Worm (Caenorhabditis elegans) whole organism, young adult: ENCODE measurements around the gene col-124.
A peak's percentile ranks its signal among the peaks of the same experiment; 100 is the strongest.

Experiments used
- B0261.1 ChIP-seq: sonication (generic microtip); optimal IDR thresholded peaks from 2 replicates; lab custom pipeline; 2016; ENCODE audit warnings: mild to moderate bottlenecking, missing genetic modification characterization, moderate library complexity, missing compliant biosample characterization
- B0336.3 ChIP-seq: fragments of 200-800 bp; sonication (Bioruptor generic); IDR thresholded peaks from 2 replicates; pipeline ENCODE4 v1.3.6; 2022; ENCODE audit warnings: missing genetic modification characterization, missing compliant biosample characterization
- F10E7.11 ChIP-seq: sonication (generic microtip); optimal IDR thresholded peaks from 2 replicates; lab custom pipeline; 2017; ENCODE audit warnings: mild to moderate bottlenecking, missing genetic modification characterization, moderate library complexity, missing compliant biosample characterization
- F39B2.1 ChIP-seq: fragments of 200-800 bp; sonication (Bioruptor generic); IDR thresholded peaks from 2 replicates; pipeline ENCODE4 v1.3.6; 2022; ENCODE audit warnings: missing genetic modification reagents, missing genetic modification characterization, missing compliant biosample characterization
- K11D2.4 ChIP-seq: fragments of 200-800 bp; sonication (Bioruptor generic); IDR thresholded peaks from 2 replicates; pipeline ENCODE4 v1.3.6; 2022; ENCODE audit warnings: missing genetic modification reagents, missing genetic modification characterization, missing compliant biosample characterization
- K12H6.12 ChIP-seq: fragments of 200-800 bp; sonication (Bioruptor generic); optimal IDR thresholded peaks from 2 replicates; lab custom pipeline; 2018; ENCODE audit warnings: mild to moderate bottlenecking, missing genetic modification characterization, missing compliant biosample characterization
- T26A5.8 ChIP-seq: sonication (generic microtip); optimal IDR thresholded peaks from 2 replicates; lab custom pipeline; 2016; ENCODE audit warnings: missing genetic modification characterization, missing compliant biosample characterization
- Y53F4B.3 ChIP-seq: fragments of 200-800 bp; sonication (Bioruptor generic); IDR thresholded peaks from 2 replicates; pipeline ENCODE4 v1.3.6; 2022; ENCODE audit warnings: missing genetic modification reagents, missing genetic modification characterization, missing compliant biosample characterization
- Y95B8A.8 ChIP-seq: fragments of 200-800 bp; sonication (Bioruptor generic); IDR thresholded peaks from 2 replicates; pipeline ENCODE4 v1.3.6; 2022; ENCODE audit warnings: missing genetic modification reagents, missing genetic modification characterization, missing compliant biosample characterization
- akir-1 ChIP-seq: fragments of 200-800 bp; sonication (Bioruptor generic); optimal IDR thresholded peaks from 2 replicates; lab custom pipeline; 2018; ENCODE audit warnings: mild to moderate bottlenecking, missing genetic modification characterization, moderate library complexity, missing compliant biosample characterization
- aptf-3 ChIP-seq: fragments of 200-800 bp; sonication (Bioruptor generic); IDR thresholded peaks from 2 replicates; pipeline ENCODE4 v1.3.6; 2022; ENCODE audit warnings: missing genetic modification characterization, missing compliant biosample characterization
- atf-7 ChIP-seq: sonication (generic microtip); optimal IDR thresholded peaks from 2 replicates; lab custom pipeline; 2017; ENCODE audit warnings: mild to moderate bottlenecking, missing genetic modification characterization, missing compliant biosample characterization
- attf-6 ChIP-seq: fragments of 200-800 bp; sonication (Bioruptor generic); IDR thresholded peaks from 2 replicates; pipeline ENCODE4 v1.3.6; 2022; ENCODE audit warnings: missing genetic modification reagents, missing genetic modification characterization, missing compliant biosample characterization
- bed-1 ChIP-seq: fragments of 200-800 bp; sonication (Bioruptor generic); IDR thresholded peaks from 2 replicates; pipeline ENCODE4 v1.3.6; 2022; ENCODE audit warnings: missing genetic modification reagents, missing genetic modification characterization, missing compliant biosample characterization
- ccch-3 ChIP-seq: fragments of 200-800 bp; sonication (Bioruptor generic); optimal IDR thresholded peaks from 2 replicates; lab custom pipeline; 2018; ENCODE audit warnings: mild to moderate bottlenecking, missing genetic modification characterization, missing compliant biosample characterization
- cebp-2 ChIP-seq: fragments of 200-800 bp; sonication (Bioruptor generic); IDR thresholded peaks from 2 replicates; pipeline ENCODE4 v1.3.6; 2022; ENCODE audit warnings: missing genetic modification characterization, missing compliant biosample characterization
- ceh-100 ChIP-seq: fragments of 200-800 bp; sonication (Bioruptor generic); IDR thresholded peaks from 2 replicates; pipeline ENCODE4 v1.3.6; 2022; ENCODE audit warnings: missing genetic modification reagents, missing genetic modification characterization, missing compliant biosample characterization
- ceh-27 ChIP-seq: fragments of 200-800 bp; sonication (Bioruptor generic); optimal IDR thresholded peaks from 2 replicates; lab custom pipeline; 2018; ENCODE audit warnings: mild to moderate bottlenecking, missing genetic modification characterization, moderate library complexity, missing compliant biosample characterization
- ceh-40 ChIP-seq: fragments of 200-800 bp; sonication (Bioruptor generic); IDR thresholded peaks from 2 replicates; pipeline ENCODE4 v1.3.6; 2022; ENCODE audit warnings: missing genetic modification characterization, missing compliant biosample characterization
- ceh-58 ChIP-seq: fragments of 200-800 bp; sonication (Bioruptor generic); IDR thresholded peaks from 2 replicates; pipeline ENCODE4 v1.3.6; 2022; ENCODE audit warnings: missing genetic modification characterization, missing compliant biosample characterization
- ceh-91 ChIP-seq: fragments of 200-800 bp; sonication (Bioruptor generic); IDR thresholded peaks from 2 replicates; pipeline ENCODE4 v1.3.6; 2022; ENCODE audit warnings: missing genetic modification reagents, missing genetic modification characterization, missing compliant biosample characterization
- chd-7 ChIP-seq: sonication (generic microtip); optimal IDR thresholded peaks from 2 replicates; lab custom pipeline; 2016; ENCODE audit warnings: mild to moderate bottlenecking, missing genetic modification characterization, moderate library complexity, missing compliant biosample characterization
- dox-1 ChIP-seq: fragments of 200-800 bp; sonication (Bioruptor generic); IDR thresholded peaks from 2 replicates; pipeline ENCODE4 v1.3.6; 2022; ENCODE audit warnings: missing genetic modification reagents, missing genetic modification characterization, missing compliant biosample characterization
- egrh-3 ChIP-seq: fragments of 200-800 bp; sonication (Bioruptor generic); IDR thresholded peaks from 2 replicates; pipeline ENCODE4 v1.3.6; 2022; ENCODE audit warnings: missing genetic modification reagents, missing genetic modification characterization, missing compliant biosample characterization
- gei-17 ChIP-seq: fragments of 200-800 bp; sonication (Bioruptor generic); optimal IDR thresholded peaks from 2 replicates; lab custom pipeline; 2018; ENCODE audit warnings: mild to moderate bottlenecking, missing genetic modification characterization, missing compliant biosample characterization
- him-1 ChIP-seq: sonication (generic microtip); optimal IDR thresholded peaks from 2 replicates; lab custom pipeline; 2016; ENCODE audit warnings: missing genotype, missing genetic modification reagents, missing genetic modification characterization, missing compliant biosample characterization
- hlh-26 ChIP-seq: fragments of 200-800 bp; sonication (Bioruptor generic); conservative IDR thresholded peaks from 2 replicates; pipeline ENCODE4 v1.3.6; 2022; ENCODE audit warnings: missing genetic modification reagents, missing genetic modification characterization, missing compliant biosample characterization
- let-526 ChIP-seq: fragments of 200-800 bp; sonication (Bioruptor generic); IDR thresholded peaks from 2 replicates; pipeline ENCODE4 v1.3.6; 2022; ENCODE audit warnings: missing genetic modification reagents, missing genetic modification characterization, missing compliant biosample characterization
- lin-26 ChIP-seq: fragments of 200-800 bp; sonication (Bioruptor generic); IDR thresholded peaks from 2 replicates; pipeline ENCODE4 v1.3.6; 2022; ENCODE audit warnings: missing genetic modification reagents, missing genetic modification characterization, missing compliant biosample characterization
- lsy-27 ChIP-seq: sonication (generic microtip); optimal IDR thresholded peaks from 2 replicates; lab custom pipeline; 2017; ENCODE audit warnings: missing genetic modification characterization, mild to moderate bottlenecking, missing compliant biosample characterization, antibody characterized with exemption, missing genotype, borderline replicate concordance; ENCODE audit not compliant: insufficient read depth
- mcd-1 ChIP-seq: fragments of 200-800 bp; sonication (Bioruptor generic); IDR thresholded peaks from 2 replicates; pipeline ENCODE4 v1.3.6; 2022; ENCODE audit warnings: missing genetic modification reagents, missing genetic modification characterization, missing compliant biosample characterization
- mxl-1 ChIP-seq: sonication (generic microtip); optimal IDR thresholded peaks from 2 replicates; lab custom pipeline; 2016; ENCODE audit warnings: missing genetic modification characterization, missing compliant biosample characterization
- nfya-1 ChIP-seq: sonication (generic microtip); optimal IDR thresholded peaks from 2 replicates; lab custom pipeline; 2017; ENCODE audit warnings: antibody characterized with exemption, missing compliant biosample characterization, missing genetic modification characterization, borderline replicate concordance; ENCODE audit not compliant: insufficient read depth
- nfya-2 ChIP-seq: fragments of 200-800 bp; sonication (Bioruptor generic); IDR thresholded peaks from 2 replicates; pipeline ENCODE4 v1.3.6; 2022; ENCODE audit warnings: missing genetic modification reagents, missing genetic modification characterization, missing compliant biosample characterization
- nhr-27 ChIP-seq: fragments of 200-800 bp; sonication (Bioruptor generic); optimal IDR thresholded peaks from 2 replicates; lab custom pipeline; 2018; ENCODE audit warnings: mild to moderate bottlenecking, missing genetic modification characterization, moderate library complexity, missing compliant biosample characterization
- nhr-80 ChIP-seq: sonication (generic microtip); optimal IDR thresholded peaks from 2 replicates; lab custom pipeline; 2016; ENCODE audit warnings: missing genetic modification characterization, missing compliant biosample characterization
- nhr-90 ChIP-seq: sonication (generic microtip); optimal IDR thresholded peaks from 2 replicates; lab custom pipeline; 2016; ENCODE audit warnings: missing genotype, mild to moderate bottlenecking, missing genetic modification characterization, missing compliant biosample characterization
- rec-8 ChIP-seq, 2 experiments: sonication (generic microtip); optimal IDR thresholded peaks; 2 replicates each; lab custom pipeline; 2016; ENCODE audit warnings: mild to moderate bottlenecking in 2 of 2, missing genetic modification characterization in 2 of 2, missing genetic modification reagents in 2 of 2, missing genotype in 2 of 2, missing biosample characterization in 1 of 2, missing compliant biosample characterization in 1 of 2, moderate library complexity in 1 of 2
- repo-1 ChIP-seq: sonication (generic microtip); optimal IDR thresholded peaks from 2 replicates; lab custom pipeline; 2017; ENCODE audit warnings: mild to moderate bottlenecking, missing genetic modification characterization, missing compliant biosample characterization
- sdz-38 ChIP-seq: sonication (generic microtip); optimal IDR thresholded peaks from 2 replicates; lab custom pipeline; 2016; ENCODE audit warnings: missing genotype, missing genetic modification characterization, missing compliant biosample characterization
- sea-2 ChIP-seq: fragments of 200-800 bp; sonication (Bioruptor generic); IDR thresholded peaks from 2 replicates; pipeline ENCODE4 v1.3.6; 2022; ENCODE audit warnings: missing genetic modification characterization, missing compliant biosample characterization
- snpc-3.4 ChIP-seq: sonication (generic microtip); optimal IDR thresholded peaks from 2 replicates; lab custom pipeline; 2017; ENCODE audit warnings: missing genetic modification characterization, mild to moderate bottlenecking, missing compliant biosample characterization, antibody characterized with exemption, moderate library complexity, missing genotype, missing genetic modification reagents
- snpc-4 ChIP-seq, 5 experiments: fragments of 150-350 bp in 1 of 5; sonication (generic microtip) in 4 of 5; optimal IDR thresholded peaks; 2 replicates each; lab custom pipeline; 2014 to 2018; ENCODE audit warnings: missing genetic modification characterization in 5 of 5, missing biosample characterization in 3 of 5, antibody characterized with exemption in 2 of 5, mild to moderate bottlenecking in 2 of 5, missing compliant biosample characterization in 2 of 5, missing genotype in 2 of 5, moderate library complexity in 2 of 5, missing genetic modification reagents in 1 of 5
- tlf-1 ChIP-seq: fragments of 200-800 bp; sonication (Bioruptor generic); optimal IDR thresholded peaks from 2 replicates; lab custom pipeline; 2018; ENCODE audit warnings: mild to moderate bottlenecking, missing genetic modification characterization, missing compliant biosample characterization
- unc-130 ChIP-seq: sonication (generic microtip); optimal IDR thresholded peaks from 2 replicates; lab custom pipeline; 2016; ENCODE audit warnings: missing genetic modification reagents, missing genetic modification characterization, missing compliant biosample characterization
- zim-3 ChIP-seq: sonication (generic microtip); optimal IDR thresholded peaks from 2 replicates; lab custom pipeline; 2017; ENCODE audit warnings: mild to moderate bottlenecking, missing genetic modification characterization, moderate library complexity, missing compliant biosample characterization
- ztf-22 ChIP-seq: fragments of 200-800 bp; sonication (Bioruptor generic); optimal IDR thresholded peaks from 2 replicates; lab custom pipeline; 2018; ENCODE audit warnings: mild to moderate bottlenecking, missing genetic modification characterization, moderate library complexity, missing compliant biosample characterization
- ztf-25 ChIP-seq: fragments of 200-800 bp; sonication (Bioruptor generic); IDR thresholded peaks from 2 replicates; pipeline ENCODE4 v1.3.6; 2022; ENCODE audit warnings: missing genetic modification reagents, missing genetic modification characterization, missing compliant biosample characterization
- ztf-28 ChIP-seq: fragments of 200-800 bp; sonication (Bioruptor generic); IDR thresholded peaks from 2 replicates; pipeline ENCODE4 v1.3.6; 2022; ENCODE audit warnings: missing genetic modification reagents, missing genetic modification characterization, missing compliant biosample characterization

col-124 gene

ce11 chrIV:10252350-10252792, 36.1 kb downstream of the col-124 start (continued):
- TF ChIP-seq snpc-4 (GFP tag; optimal IDR thresholded peaks at IDR 0.05; lab: Kevin White, UChicago) (peak; percentile 63), snpc-4 (tag; optimal IDR thresholded peaks at IDR 0.05; lab: Kevin White, UChicago) (peak in 2 of 4 experiments; percentile 55 to 56), B0261.1 (tag; lab: Kevin White, UChicago) (no peak), tlf-1 (GFP tag; lab: Kevin White, UChicago) (peak; percentile 75), zim-3 (tag; lab: Kevin White, UChicago) (no peak), ceh-27 (GFP tag; lab: Kevin White, UChicago) (peak; percentile 72), attf-6 (GFP tag; lab: Robert Waterston, UW) (no peak), ztf-22 (GFP tag; lab: Kevin White, UChicago) (peak; percentile 61), nhr-27 (no peak), ccch-3 (GFP tag; lab: Kevin White, UChicago) (no peak), gei-17 (GFP tag; lab: Kevin White, UChicago) (peak; percentile 49), him-1 (tag; lab: Kevin White, UChicago) (no peak), rec-8 (tag; optimal IDR thresholded peaks at IDR 0.05; lab: Kevin White, UChicago) (no peak), ceh-40 (GFP tag; lab: Robert Waterston, UW) (no peak), ceh-91 (GFP tag; lab: Robert Waterston, UW) (no peak), lin-26 (GFP tag; lab: Robert Waterston, UW) (no peak; the same call in 1 of the 2 replicates), K11D2.4 (GFP tag; lab: Robert Waterston, UW) (peak; percentile 88), snpc-3.4 (tag; lab: Kevin White, UChicago) (no peak), nhr-80 (tag; lab: Kevin White, UChicago) (peak; percentile 95), F10E7.11 (tag; lab: Kevin White, UChicago) (no peak), repo-1 (tag; lab: Kevin White, UChicago) (no peak), ceh-58 (no peak), K12H6.12 (peak; percentile 93), egrh-3 (GFP tag; lab: Robert Waterston, UW) (peak; percentile 76), aptf-3 (GFP tag; lab: Robert Waterston, UW) (no peak), bed-1 (no peak), ztf-25 (GFP tag; lab: Robert Waterston, UW) (no peak), mxl-1 (tag; lab: Kevin White, UChicago) (peak; percentile 19), sdz-38 (tag; lab: Kevin White, UChicago) (no peak), mcd-1 (GFP tag; lab: Robert Waterston, UW) (peak; percentile 71), nfya-2 (no peak), T26A5.8 (no peak), F39B2.1 (no peak), hlh-26 (no peak), ztf-28 (no peak), lsy-27 (no peak), unc-130 (GFP tag; lab: Kevin White, UChicago) (no peak), cebp-2 (GFP tag; lab: Robert Waterston, UW) (no peak), chd-7 (tag; lab: Kevin White, UChicago) (peak; percentile 89), sea-2 (GFP tag; lab: Robert Waterston, UW) (no peak), let-526 (GFP tag; lab: Robert Waterston, UW) (peak; percentile 33; the same call in 1 of the 2 replicates), akir-1 (no peak), Y53F4B.3 (GFP tag; lab: Robert Waterston, UW) (no peak), atf-7 (peak; percentile 93), dox-1 (GFP tag; lab: Robert Waterston, UW) (peak; percentile 83), B0336.3 (peak; percentile 75), Y95B8A.8 (no peak), nfya-1 (tag; lab: Kevin White, UChicago) (no peak), nhr-90 (tag; lab: Kevin White, UChicago) (peak; percentile 50), ceh-100 (GFP tag; lab: Robert Waterston, UW) (0 out of 2 replicates have a peak, but pooled peaks have one; percentile 10)
